Worm (Caenorhabditis elegans) whole organism, early embryonic: ENCODE data around the gene C16C8.18.

Experiments
- B0310.2 ChIP-seq: sonication (generic microtip); optimal IDR thresholded peaks from 2 replicates; lab custom pipeline; 2016; ENCODE audit warnings: mild to moderate bottlenecking, missing genetic modification characterization, missing compliant biosample characterization
- F13C5.2 ChIP-seq: sonication (generic microtip); optimal IDR thresholded peaks from 2 replicates; lab custom pipeline; 2017; ENCODE audit warnings: mild to moderate bottlenecking, missing genetic modification characterization, inconsistent platforms, missing compliant biosample characterization
- aly-1 ChIP-seq: sonication (generic microtip); optimal IDR thresholded peaks from 2 replicates; lab custom pipeline; 2016; ENCODE audit warnings: missing genetic modification characterization, missing compliant biosample characterization
- ama-1 ChIP-seq: fragments of 150-350 bp; optimal IDR thresholded peaks from 2 replicates; lab custom pipeline; 2014
- ceh-13 ChIP-seq: fragments of 200-800 bp; sonication (Bioruptor generic); optimal IDR thresholded peaks from 2 replicates; lab custom pipeline; 2018; ENCODE audit warnings: mild to moderate bottlenecking, missing genetic modification characterization, missing compliant biosample characterization
- ceh-36 ChIP-seq: sonication (generic microtip); optimal IDR thresholded peaks from 2 replicates; lab custom pipeline; 2016; ENCODE audit warnings: missing genetic modification characterization, inconsistent platforms, missing compliant biosample characterization
- ets-7 ChIP-seq: sonication (generic microtip); optimal IDR thresholded peaks from 2 replicates; lab custom pipeline; 2016; ENCODE audit warnings: missing genotype, missing genetic modification characterization, missing compliant biosample characterization
- flt-1 ChIP-seq: fragments of 200-800 bp; sonication (Bioruptor generic); IDR thresholded peaks from 2 replicates; pipeline ENCODE4 v1.3.6; 2022; ENCODE audit warnings: missing genetic modification characterization, missing compliant biosample characterization
- hmbx-1 ChIP-seq: sonication (generic microtip); optimal IDR thresholded peaks from 2 replicates; lab custom pipeline; 2016; ENCODE audit warnings: mild to moderate bottlenecking, missing genetic modification characterization, missing compliant biosample characterization
- hmg-4 ChIP-seq: fragments of 200-800 bp; sonication (Bioruptor generic); optimal IDR thresholded peaks from 2 replicates; lab custom pipeline; 2018; ENCODE audit warnings: mild to moderate bottlenecking, missing genetic modification characterization, missing compliant biosample characterization
- hnd-1 ChIP-seq: sonication (generic microtip); optimal IDR thresholded peaks from 2 replicates; lab custom pipeline; 2016; ENCODE audit warnings: missing genetic modification characterization, missing compliant biosample characterization
- pes-1 ChIP-seq: fragments of 200-800 bp; sonication (Bioruptor generic); IDR thresholded peaks from 2 replicates; pipeline ENCODE4 v1.3.6; 2022; ENCODE audit warnings: missing genetic modification reagents, missing genetic modification characterization, missing compliant biosample characterization
- scrt-1 ChIP-seq: fragments of 200-800 bp; sonication (Bioruptor generic); IDR thresholded peaks from 2 replicates; pipeline ENCODE4 v1.3.6; 2022; ENCODE audit warnings: missing genetic modification characterization, missing compliant biosample characterization
- sea-1 ChIP-seq: fragments of 200-800 bp; sonication (Bioruptor generic); conservative IDR thresholded peaks from 2 replicates; pipeline ENCODE4 v1.3.6; 2022; ENCODE audit warnings: missing genetic modification characterization, missing compliant biosample characterization
- tbx-11 ChIP-seq: fragments of 200-800 bp; sonication (Bioruptor generic); IDR thresholded peaks from 2 replicates; pipeline ENCODE4 v1.3.6; 2022; ENCODE audit warnings: missing genetic modification characterization, missing compliant biosample characterization
- tbx-37 ChIP-seq: fragments of 200-800 bp; sonication (Bioruptor generic); conservative IDR thresholded peaks from 2 replicates; pipeline ENCODE4 v1.3.6; 2022; ENCODE audit warnings: missing genetic modification reagents, missing genetic modification characterization, missing compliant biosample characterization
- tra-4 ChIP-seq: sonication (generic microtip); optimal IDR thresholded peaks from 2 replicates; lab custom pipeline; 2017; ENCODE audit warnings: missing genetic modification characterization, missing compliant biosample characterization

C16C8.18 gene

ce11 chrII:3440641-3440926 lies 11.1 kb downstream of the C16C8.18 start, which contains the start of gene C16C8.17:
C16C8.17 (plus strand) TSS chrII:3440827.
- no peak for TF ChIP-seq hmg-4 (GFP tag; lab: Kevin White, UChicago)
- TF ChIP-seq ets-7 (tag; lab: Kevin White, UChicago), result no peak
- TF ChIP-seq ceh-36, result no peak
- no peak for TF ChIP-seq hmbx-1
- TF ChIP-seq ama-1 (lab: Kevin White, UChicago), result no peak
- no peak for TF ChIP-seq tbx-11 (GFP tag; lab: Robert Waterston, UW)
- TF ChIP-seq tra-4 (tag; lab: Kevin White, UChicago), result no peak
- TF ChIP-seq hnd-1 (tag; lab: Kevin White, UChicago), result no peak
- no peak for TF ChIP-seq ceh-13 (GFP tag; lab: Kevin White, UChicago)
- TF ChIP-seq scrt-1 (GFP tag; lab: Robert Waterston, UW), result no peak
- TF ChIP-seq sea-1 (GFP tag; lab: Robert Waterston, UW), result no peak
- no peak for TF ChIP-seq B0310.2 (tag; lab: Kevin White, UChicago)

ce11 chrII:3441377-3441776 lies 11.9 kb downstream of the C16C8.18 start, which contains the start of gene C16C8.27:
C16C8.27 (plus strand) TSS chrII:3441677.
- TF ChIP-seq hmbx-1, result no peak
- TF ChIP-seq pes-1 (GFP tag; lab: Robert Waterston, UW), result no peak
- no peak for TF ChIP-seq ets-7 (tag; lab: Kevin White, UChicago)
- no peak for TF ChIP-seq scrt-1 (GFP tag; lab: Robert Waterston, UW)
- no peak for TF ChIP-seq ceh-36
- no peak for TF ChIP-seq tbx-37 (GFP tag; lab: Robert Waterston, UW)
- TF ChIP-seq tra-4 (tag; lab: Kevin White, UChicago), result no peak
- TF ChIP-seq sea-1 (GFP tag; lab: Robert Waterston, UW), result no peak
- no peak for TF ChIP-seq ceh-13 (GFP tag; lab: Kevin White, UChicago)
- TF ChIP-seq B0310.2 (tag; lab: Kevin White, UChicago), result no peak
- TF ChIP-seq F13C5.2 (tag; lab: Kevin White, UChicago), result no peak
- TF ChIP-seq aly-1 (tag; lab: Kevin White, UChicago), result no peak
- TF ChIP-seq hnd-1 (tag; lab: Kevin White, UChicago), result no peak
- TF ChIP-seq hmg-4 (GFP tag; lab: Kevin White, UChicago), result no peak
- no peak for TF ChIP-seq ama-1 (lab: Kevin White, UChicago)
- TF ChIP-seq flt-1 (GFP tag; lab: Robert Waterston, UW), result no peak

- TF ChIP-seq aly-1 (tag; lab: Kevin White, UChicago) (no peak), ceh-36 (no peak), hmg-4 (GFP tag; lab: Kevin White, UChicago) (no peak), hnd-1 (tag; lab: Kevin White, UChicago) (no peak), ama-1 (lab: Kevin White, UChicago) (no peak), tra-4 (tag; lab: Kevin White, UChicago) (no peak), tbx-11 (GFP tag; lab: Robert Waterston, UW) (no peak), B0310.2 (tag; lab: Kevin White, UChicago) (no peak), scrt-1 (GFP tag; lab: Robert Waterston, UW) (no peak), pes-1 (GFP tag; lab: Robert Waterston, UW) (no peak), F13C5.2 (tag; lab: Kevin White, UChicago) (no peak), flt-1 (GFP tag; lab: Robert Waterston, UW) (no peak), tbx-37 (GFP tag; lab: Robert Waterston, UW) (no peak), hmbx-1 (no peak), sea-1 (GFP tag; lab: Robert Waterston, UW) (no peak), ceh-13 (GFP tag; lab: Kevin White, UChicago) (no peak), ets-7 (tag; lab: Kevin White, UChicago) (no peak)
Observed at ce11 chrII:3443154-3443553, 13.7 kb downstream of the C16C8.18 start, which contains the start of gene C16C8.22. C16C8.22 (minus strand) TSS chrII:3443254.

- TF ChIP-seq ceh-36 (no peak), hmbx-1 (no peak), ets-7 (tag; lab: Kevin White, UChicago) (no peak), B0310.2 (tag; lab: Kevin White, UChicago) (no peak), tbx-37 (GFP tag; lab: Robert Waterston, UW) (no peak), hnd-1 (tag; lab: Kevin White, UChicago) (no peak), tra-4 (tag; lab: Kevin White, UChicago) (no peak), hmg-4 (GFP tag; lab: Kevin White, UChicago) (no peak), tbx-11 (GFP tag; lab: Robert Waterston, UW) (no peak), flt-1 (GFP tag; lab: Robert Waterston, UW) (no peak), pes-1 (GFP tag; lab: Robert Waterston, UW) (no peak), F13C5.2 (tag; lab: Kevin White, UChicago) (no peak), ama-1 (lab: Kevin White, UChicago) (no peak), sea-1 (GFP tag; lab: Robert Waterston, UW) (no peak), aly-1 (tag; lab: Kevin White, UChicago) (no peak), ceh-13 (GFP tag; lab: Kevin White, UChicago) (no peak), scrt-1 (GFP tag; lab: Robert Waterston, UW) (no peak)
Observed at ce11 chrII:3444280-3444679, 14.8 kb downstream of the C16C8.18 start, which contains the start of gene C16C8.4. C16C8.4 (minus strand) TSS chrII:3444380.

- TF ChIP-seq aly-1 (tag; lab: Kevin White, UChicago), result no peak
- no peak for TF ChIP-seq tbx-11 (GFP tag; lab: Robert Waterston, UW)
- no peak for TF ChIP-seq B0310.2 (tag; lab: Kevin White, UChicago)
- no peak for TF ChIP-seq sea-1 (GFP tag; lab: Robert Waterston, UW)
- no peak for TF ChIP-seq tbx-37 (GFP tag; lab: Robert Waterston, UW)
- TF ChIP-seq F13C5.2 (tag; lab: Kevin White, UChicago), result no peak
- TF ChIP-seq tra-4 (tag; lab: Kevin White, UChicago), result no peak
- no peak for TF ChIP-seq hnd-1 (tag; lab: Kevin White, UChicago)
- no peak for TF ChIP-seq hmbx-1
- no peak for TF ChIP-seq hmg-4 (GFP tag; lab: Kevin White, UChicago)
- no peak for TF ChIP-seq pes-1 (GFP tag; lab: Robert Waterston, UW)
- no peak for TF ChIP-seq ama-1 (lab: Kevin White, UChicago)
- TF ChIP-seq ceh-36, result no peak
- no peak for TF ChIP-seq flt-1 (GFP tag; lab: Robert Waterston, UW)
- no peak for TF ChIP-seq scrt-1 (GFP tag; lab: Robert Waterston, UW)
- no peak for TF ChIP-seq ceh-13 (GFP tag; lab: Kevin White, UChicago)
- no peak for TF ChIP-seq ets-7 (tag; lab: Kevin White, UChicago)
Observed at ce11 chrII:3445285-3445806, 15.8 kb downstream of the C16C8.18 start, which contains the start of the genes C16C8.5 and C16C8.16. C16C8.5 (minus strand) TSS chrII:3445385. C16C8.16 (plus strand) TSS chrII:3445756.

- TF ChIP-seq F13C5.2 (tag; lab: Kevin White, UChicago) (no peak), B0310.2 (tag; lab: Kevin White, UChicago) (no peak), ets-7 (tag; lab: Kevin White, UChicago) (no peak), tra-4 (tag; lab: Kevin White, UChicago) (no peak), hnd-1 (tag; lab: Kevin White, UChicago) (no peak), aly-1 (tag; lab: Kevin White, UChicago) (no peak), hmbx-1 (no peak), scrt-1 (GFP tag; lab: Robert Waterston, UW) (no peak), tbx-37 (GFP tag; lab: Robert Waterston, UW) (no peak)
Observed at ce11 chrII:3446647-3447046, 17.1 kb downstream of the C16C8.18 start, which contains the start of the genes C16C8.20 and gldi-6. C16C8.20 (plus strand) TSS chrII:3446947. gldi-6 (plus strand) TSS chrII:3446947.
